Fruit fly (Drosophila melanogaster) whole organism, embryonic: Measurements from ENCODE around the gene eIF3d1.
A peak's percentile ranks its signal among the peaks of the same experiment; 100 is the strongest.

Source experiments
- CG10267 ChIP-seq: fragments of 200-800 bp; sonication (Bioruptor generic); optimal IDR thresholded peaks from 2 replicates; lab custom pipeline; 2018; ENCODE audit warnings: missing biosample characterization, mild to moderate bottlenecking, missing genetic modification characterization, moderate library complexity
- CG10959 ChIP-seq: fragments of 200-800 bp; sonication (Bioruptor generic); IDR thresholded peaks from 2 replicates; pipeline ENCODE4 v1.3.6; 2022; ENCODE audit warnings: missing biosample characterization, missing genetic modification characterization
- CG11695 ChIP-seq: fragments of 200-800 bp; sonication (Bioruptor generic); IDR thresholded peaks from 3 replicates; pipeline ENCODE4 v1.3.6; 2022; ENCODE audit warnings: missing biosample characterization, missing genetic modification characterization
- CG12071 ChIP-seq: fragments of 200-800 bp; sonication (Bioruptor generic); optimal IDR thresholded peaks from 3 replicates; lab custom pipeline; 2018; ENCODE audit warnings: missing biosample characterization, mild to moderate bottlenecking, missing genetic modification characterization
- CG12769 ChIP-seq: fragments of 200-800 bp; sonication (Bioruptor generic); optimal IDR thresholded peaks from 2 replicates; lab custom pipeline; 2019; ENCODE audit warnings: missing biosample characterization, mild to moderate bottlenecking, missing genetic modification characterization, moderate library complexity
- CG13424 ChIP-seq: fragments of 200-800 bp; sonication (Bioruptor generic); optimal IDR thresholded peaks from 2 replicates; lab custom pipeline; 2019; ENCODE audit warnings: missing biosample characterization, mild to moderate bottlenecking, missing genetic modification characterization, moderate library complexity
- CG13775 ChIP-seq: fragments of 200-800 bp; sonication (Bioruptor generic); optimal IDR thresholded peaks from 3 replicates; lab custom pipeline; 2017; ENCODE audit warnings: missing biosample characterization, mild to moderate bottlenecking, missing genetic modification characterization
- CG14441 ChIP-seq: fragments of 200-800 bp; sonication (Bioruptor generic); IDR thresholded peaks from 2 replicates; pipeline ENCODE4 v1.3.6; 2022; ENCODE audit warnings: missing biosample characterization, missing genetic modification characterization
- CG18476 ChIP-seq: fragments of 200-800 bp; sonication (Bioruptor generic); optimal IDR thresholded peaks from 2 replicates; lab custom pipeline; 2016; ENCODE audit warnings: missing biosample characterization, mild to moderate bottlenecking, missing genetic modification characterization
- CG2120 ChIP-seq: fragments of 200-800 bp; sonication (Bioruptor generic); optimal IDR thresholded peaks from 3 replicates; lab custom pipeline; 2016; ENCODE audit warnings: missing biosample characterization, missing genetic modification characterization
- CG3065 ChIP-seq: fragments of 200-800 bp; sonication (Bioruptor generic); optimal IDR thresholded peaks from 2 replicates; lab custom pipeline; 2016; ENCODE audit warnings: missing biosample characterization, missing genetic modification characterization
- CG31388 ChIP-seq: fragments of 200-800 bp; sonication (Bioruptor generic); optimal IDR thresholded peaks from 2 replicates; lab custom pipeline; 2016; ENCODE audit warnings: missing biosample characterization, missing genetic modification characterization
- CG32532 ChIP-seq: fragments of 200-800 bp; sonication (Bioruptor generic); IDR thresholded peaks from 2 replicates; pipeline ENCODE4 v1.3.6; 2022; ENCODE audit warnings: missing biosample characterization, missing genetic modification characterization
- CG42726 ChIP-seq: fragments of 200-800 bp; sonication (Bioruptor generic); IDR thresholded peaks from 2 replicates; pipeline ENCODE4 v1.3.6; 2022; ENCODE audit warnings: missing biosample characterization, missing genetic modification characterization; ENCODE audit not compliant: partially characterized antibody
- CG43689 ChIP-seq: fragments of 200-800 bp; sonication (Bioruptor generic); IDR thresholded peaks from 2 replicates; pipeline ENCODE4 v1.3.6; 2022; ENCODE audit warnings: missing biosample characterization, missing genetic modification characterization
- CG4730 ChIP-seq: fragments of 200-800 bp; sonication (Bioruptor generic); IDR thresholded peaks from 2 replicates; pipeline ENCODE4 v1.3.6; 2022; ENCODE audit warnings: missing biosample characterization, missing genetic modification characterization
- CG4854 ChIP-seq: fragments of 200-800 bp; sonication (Bioruptor generic); optimal IDR thresholded peaks from 2 replicates; lab custom pipeline; 2016; ENCODE audit warnings: missing biosample characterization, missing genetic modification characterization, inconsistent platforms
- CG5180 ChIP-seq: fragments of 200-800 bp; sonication (Bioruptor generic); optimal IDR thresholded peaks from 3 replicates; lab custom pipeline; 2017; ENCODE audit warnings: missing biosample characterization, missing genetic modification characterization, mild to moderate bottlenecking, moderate library complexity, missing genetic modification reagents
- CG6791 ChIP-seq: fragments of 200-800 bp; sonication (Bioruptor generic); IDR thresholded peaks from 3 replicates; pipeline ENCODE4 v1.3.6; 2022; ENCODE audit warnings: missing biosample characterization, missing genetic modification characterization; ENCODE audit not compliant: partially characterized antibody
- CG7357 ChIP-seq: fragments of 200-800 bp; sonication (Bioruptor generic); IDR thresholded peaks from 3 replicates; pipeline ENCODE4 v1.3.6; 2022; ENCODE audit warnings: missing biosample characterization, missing genetic modification characterization
- CG8359 ChIP-seq: fragments of 200-800 bp; sonication (Bioruptor generic); optimal IDR thresholded peaks from 2 replicates; lab custom pipeline; 2017; ENCODE audit warnings: missing biosample characterization, mild to moderate bottlenecking, missing genetic modification characterization, borderline replicate concordance
- CG9817 ChIP-seq: fragments of 200-800 bp; sonication (Bioruptor generic); optimal IDR thresholded peaks from 2 replicates; lab custom pipeline; 2018; ENCODE audit warnings: missing biosample characterization, mild to moderate bottlenecking, missing genetic modification characterization, moderate library complexity
- Camta ChIP-seq: fragments of 200-800 bp; sonication (Bioruptor generic); optimal IDR thresholded peaks from 2 replicates; lab custom pipeline; 2016; ENCODE audit warnings: missing biosample characterization, missing genetic modification characterization
- Dfd ChIP-seq, 2 experiments: fragments of >200 bp; optimal IDR thresholded peaks; 2 replicates each; lab custom pipeline; 2017; ENCODE audit warnings: missing biosample characterization in 2 of 2, missing genetic modification characterization in 2 of 2
- Dip3 ChIP-seq: fragments of 200-800 bp; sonication (Bioruptor generic); optimal IDR thresholded peaks from 3 replicates; lab custom pipeline; 2016; ENCODE audit warnings: missing biosample characterization, missing genetic modification characterization
- Fer1 ChIP-seq: fragments of 200-800 bp; sonication (Bioruptor generic); optimal IDR thresholded peaks from 2 replicates; lab custom pipeline; 2017; ENCODE audit warnings: missing biosample characterization, mild to moderate bottlenecking, missing genetic modification characterization
- GATAe ChIP-seq: fragments of 200-800 bp; sonication (Bioruptor generic); conservative IDR thresholded peaks from 2 replicates; pipeline ENCODE4 v1.3.6; 2022; ENCODE audit warnings: missing biosample characterization, missing genetic modification characterization
- Gsc ChIP-seq: fragments of 200-800 bp; sonication (Bioruptor generic); IDR thresholded peaks from 2 replicates; pipeline ENCODE4 v1.3.6; 2022; ENCODE audit warnings: missing biosample characterization, missing genetic modification characterization
- Hey ChIP-seq: fragments of 200-800 bp; sonication (Bioruptor generic); optimal IDR thresholded peaks from 3 replicates; lab custom pipeline; 2018; ENCODE audit warnings: missing biosample characterization, mild to moderate bottlenecking, missing genetic modification characterization
- Jarid2 ChIP-seq: fragments of 200-800 bp; sonication (Bioruptor generic); optimal IDR thresholded peaks from 3 replicates; lab custom pipeline; 2017; ENCODE audit warnings: mild to moderate bottlenecking, missing biosample characterization, missing genetic modification reagents, missing genetic modification characterization
- MESR4 ChIP-seq: fragments of 200-800 bp; sonication (Bioruptor generic); optimal IDR thresholded peaks from 2 replicates; lab custom pipeline; 2018; ENCODE audit warnings: missing biosample characterization, mild to moderate bottlenecking, missing genetic modification characterization, moderate library complexity
- Oli ChIP-seq: fragments of 200-800 bp; sonication (Bioruptor generic); optimal IDR thresholded peaks from 2 replicates; lab custom pipeline; 2018; ENCODE audit warnings: missing biosample characterization, mild to moderate bottlenecking, missing genetic modification characterization, moderate library complexity
- Optix ChIP-seq: fragments of 200-800 bp; sonication (Bioruptor generic); IDR thresholded peaks from 3 replicates; pipeline ENCODE4 v1.3.6; 2022; ENCODE audit warnings: missing biosample characterization, missing genetic modification characterization
- Sin3A ChIP-seq: fragments of >200 bp; optimal IDR thresholded peaks from 2 replicates; lab custom pipeline; 2018
- Sry-δ ChIP-seq: fragments of 200-800 bp; sonication (Bioruptor generic); optimal IDR thresholded peaks from 2 replicates; lab custom pipeline; 2016; ENCODE audit warnings: missing biosample characterization, missing genetic modification characterization
- Trl ChIP-seq, 3 experiments: fragments of >200 bp in 2 of 3; fragments of 200-800 bp in 1 of 3; sonication (Bioruptor generic) in 1 of 3; optimal IDR thresholded peaks; 2 replicates in 1 of 3; 3 replicates in 2 of 3; lab custom pipeline; 2016 to 2017; ENCODE audit warnings: missing biosample characterization in 1 of 3, missing genetic modification characterization in 1 of 3
- amos ChIP-seq: fragments of 200-800 bp; sonication (Bioruptor generic); IDR thresholded peaks from 2 replicates; pipeline ENCODE4 v1.3.6; 2022; ENCODE audit warnings: missing biosample characterization, missing genetic modification characterization; ENCODE audit not compliant: partially characterized antibody
- bsh ChIP-seq, 2 experiments: fragments of 200-800 bp; sonication (Bioruptor generic); optimal IDR thresholded peaks; 2 replicates each; lab custom pipeline; 2017 to 2018; ENCODE audit warnings: mild to moderate bottlenecking in 2 of 2, missing biosample characterization in 2 of 2, missing genetic modification characterization in 2 of 2, moderate library complexity in 1 of 2
- croc ChIP-seq: fragments of 200-800 bp; sonication (Bioruptor generic); conservative IDR thresholded peaks from 3 replicates; pipeline ENCODE4 v1.3.6; 2022; ENCODE audit warnings: missing biosample characterization, missing genetic modification characterization
- eve ChIP-seq, 2 experiments: fragments of >200 bp; optimal IDR thresholded peaks; 2 replicates each; lab custom pipeline; 2017; ENCODE audit warnings: missing biosample characterization in 2 of 2, missing genetic modification characterization in 2 of 2
- fd64A ChIP-seq: fragments of 200-800 bp; sonication (Bioruptor generic); optimal IDR thresholded peaks from 3 replicates; lab custom pipeline; 2018; ENCODE audit warnings: missing biosample characterization, mild to moderate bottlenecking, missing genetic modification characterization
- gcm ChIP-seq: fragments of 200-800 bp; sonication (Bioruptor generic); optimal IDR thresholded peaks from 2 replicates; lab custom pipeline; 2019; ENCODE audit warnings: missing biosample characterization, mild to moderate bottlenecking, missing genetic modification characterization, moderate library complexity
- grau ChIP-seq: fragments of 200-800 bp; optimal IDR thresholded peaks from 3 replicates; lab custom pipeline; 2019; ENCODE audit warnings: missing biosample characterization, mild to moderate bottlenecking, missing genetic modification characterization, moderate library complexity
- gsb ChIP-seq: fragments of 200-800 bp; sonication (Bioruptor generic); IDR thresholded peaks from 2 replicates; pipeline ENCODE4 v1.3.6; 2022; ENCODE audit warnings: missing biosample characterization, missing genetic modification characterization
- gsb-n ChIP-seq: fragments of 200-800 bp; sonication (Bioruptor generic); optimal IDR thresholded peaks from 3 replicates; lab custom pipeline; 2018; ENCODE audit warnings: missing biosample characterization, mild to moderate bottlenecking, missing genetic modification characterization
- hth ChIP-seq: fragments of >200 bp; optimal IDR thresholded peaks from 2 replicates; lab custom pipeline; 2017; ENCODE audit warnings: inconsistent platforms
- kay ChIP-seq: fragments of 200-800 bp; sonication (Bioruptor generic); optimal IDR thresholded peaks from 2 replicates; lab custom pipeline; 2016; ENCODE audit warnings: missing biosample characterization, missing genetic modification characterization
- pb ChIP-seq: fragments of 200-800 bp; sonication (Bioruptor generic); optimal IDR thresholded peaks from 3 replicates; lab custom pipeline; 2016; ENCODE audit warnings: missing biosample characterization, missing genetic modification characterization
- sd ChIP-seq: fragments of 200-800 bp; sonication (Bioruptor generic); optimal IDR thresholded peaks from 3 replicates; lab custom pipeline; 2018; ENCODE audit warnings: missing biosample characterization, mild to moderate bottlenecking, missing genetic modification characterization, moderate library complexity
- sens-2 ChIP-seq: fragments of 200-800 bp; sonication (Bioruptor generic); IDR thresholded peaks from 2 replicates; pipeline ENCODE4 v1.3.6; 2022; ENCODE audit warnings: missing biosample characterization, missing genetic modification characterization
- so ChIP-seq: fragments of 200-800 bp; sonication (Bioruptor generic); IDR thresholded peaks from 3 replicates; pipeline ENCODE4 v1.3.6; 2022; ENCODE audit warnings: missing biosample characterization, missing genetic modification characterization
- vvl ChIP-seq: fragments of 200-800 bp; sonication (Bioruptor generic); IDR thresholded peaks from 2 replicates; pipeline ENCODE4 v1.3.6; 2022; ENCODE audit warnings: missing biosample characterization, missing genetic modification characterization

The eIF3d1 gene

DNA sequence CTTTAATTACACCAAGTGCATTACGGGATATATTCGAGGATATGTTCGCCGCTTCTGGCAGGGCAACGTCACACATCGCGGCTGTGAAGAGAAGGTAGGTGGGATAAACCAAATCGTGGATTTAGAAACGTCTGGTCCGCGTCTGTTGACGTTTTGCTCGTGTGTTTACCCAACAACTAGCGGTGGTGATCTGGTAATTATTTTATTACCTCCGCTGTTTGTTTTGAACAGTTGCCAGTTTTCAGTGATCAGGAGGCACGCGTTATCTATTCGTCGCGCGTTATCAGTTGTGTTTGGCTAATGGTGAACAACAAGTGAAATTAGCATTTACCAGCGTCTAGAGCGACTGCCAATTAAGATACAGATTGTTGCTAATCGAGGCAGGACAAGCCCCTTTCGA lies 49.2 kb downstream of the eIF3d1 start (continued):
- TF ChIP-seq Oli (tag; lab: Kevin White, UChicago): no peak
- no peak for TF ChIP-seq CG4730 (GFP tag; lab: Robert Waterston, UW)
- TF ChIP-seq grau (tag; lab: Kevin White, UChicago): no peak
- TF ChIP-seq sens-2: no peak
- no peak for TF ChIP-seq CG10959 (GFP tag; lab: Robert Waterston, UW)
- TF ChIP-seq so (GFP tag; lab: Robert Waterston, UW): peak; percentile 40; the same call in 1 of the 3 replicates
- no peak for TF ChIP-seq CG14441
- peak; percentile 19 for TF ChIP-seq CG4854
- TF ChIP-seq CG11695: 0 out of 3 replicates have a peak, but pooled peaks have one; percentile 8
- peak; percentile 82 for TF ChIP-seq Fer1 (GFP tag; lab: Kevin White, UChicago)
- no peak for TF ChIP-seq sd (tag; lab: Kevin White, UChicago)
- peak in 1 of 2 experiments; percentile 24 for TF ChIP-seq bsh (GFP tag; optimal IDR thresholded peaks at IDR 0.05; lab: Kevin White, UChicago)
- TF ChIP-seq hth: no peak
- TF ChIP-seq CG5180 (GFP tag; lab: Kevin White, UChicago): peak; percentile 3
- peak; percentile 66 for TF ChIP-seq CG12769 (tag; lab: Kevin White, UChicago)
- TF ChIP-seq gcm (GFP tag; lab: Kevin White, UChicago): no peak
- TF ChIP-seq Dfd (GFP tag; optimal IDR thresholded peaks at IDR 0.05; lab: Kevin White, UChicago): no peak
- TF ChIP-seq CG8359 (GFP tag; lab: Kevin White, UChicago): no peak
- no peak for TF ChIP-seq Dip3 (GFP tag; lab: Kevin White, UChicago)
- no peak for TF ChIP-seq amos (GFP tag; lab: Robert Waterston, UW)
- no peak for TF ChIP-seq Optix (GFP tag; lab: Robert Waterston, UW)
- TF ChIP-seq Gsc (GFP tag; lab: Robert Waterston, UW): no peak
- no peak for TF ChIP-seq croc (GFP tag; lab: Robert Waterston, UW)
- no peak for TF ChIP-seq eve (GFP tag; optimal IDR thresholded peaks at IDR 0.05; lab: Kevin White, UChicago)
- TF ChIP-seq pb (GFP tag; lab: Kevin White, UChicago): no peak
- TF ChIP-seq CG3065 (GFP tag; lab: Kevin White, UChicago): no peak
- TF ChIP-seq MESR4 (GFP tag; lab: Kevin White, UChicago): no peak
- TF ChIP-seq CG42726 (GFP tag; lab: Robert Waterston, UW): no peak
- TF ChIP-seq CG32532 (GFP tag; lab: Robert Waterston, UW): no peak
- TF ChIP-seq CG6791 (GFP tag; lab: Robert Waterston, UW): no peak
- TF ChIP-seq CG10267: no peak
- TF ChIP-seq CG2120 (GFP tag; lab: Kevin White, UChicago): peak; percentile 46
- TF ChIP-seq fd64A (GFP tag; lab: Kevin White, UChicago): peak; percentile 19
- no peak for TF ChIP-seq CG9817 (tag; lab: Kevin White, UChicago)
- no peak for TF ChIP-seq CG13775 (GFP tag; lab: Kevin White, UChicago)
- TF ChIP-seq Jarid2 (GFP tag; lab: Kevin White, UChicago): no peak
- no peak for TF ChIP-seq Trl (optimal IDR thresholded peaks at IDR 0.05; lab: Kevin White, UChicago)
- TF ChIP-seq Trl (GFP tag; optimal IDR thresholded peaks at IDR 0.05; lab: Kevin White, UChicago): no peak
- peak; percentile 79 for TF ChIP-seq CG12071 (GFP tag; lab: Kevin White, UChicago)
- no peak for TF ChIP-seq GATAe
- TF ChIP-seq vvl (GFP tag; lab: Robert Waterston, UW): no peak
- no peak for TF ChIP-seq gsb-n
- no peak for TF ChIP-seq gsb
- TF ChIP-seq kay (GFP tag; lab: Kevin White, UChicago): no peak
- no peak for TF ChIP-seq CG7357 (GFP tag; lab: Robert Waterston, UW)
- TF ChIP-seq CG31388: no peak
- TF ChIP-seq Sin3A (lab: Kevin White, UChicago): no peak
- TF ChIP-seq Sry-δ (GFP tag; lab: Kevin White, UChicago): no peak
- TF ChIP-seq CG13424 (tag; lab: Kevin White, UChicago): no peak
- no peak for TF ChIP-seq CG18476 (GFP tag; lab: Kevin White, UChicago)
- no peak for TF ChIP-seq Camta (GFP tag; lab: Kevin White, UChicago)
- TF ChIP-seq CG43689 (GFP tag; lab: Robert Waterston, UW): no peak
- TF ChIP-seq Hey (tag; lab: Kevin White, UChicago): peak; percentile 57
